Worm (Caenorhabditis elegans): ENCODE data around the gene ctr-9.

- no peak for TF ChIP-seq him-1 (tag; optimal IDR thresholded peaks at IDR 0.05)
- TF ChIP-seq W03F9.2 (tag; optimal IDR thresholded peaks at IDR 0.05): no peak
These were observed 9.9 kb downstream of the ctr-9 start for ce11 chrIII:9501072-9501471.

Measured in whole organism, L4/young adult.